Worm (Caenorhabditis elegans): ENCODE data around the gene comt-3.

The comt-3 gene

DNA sequence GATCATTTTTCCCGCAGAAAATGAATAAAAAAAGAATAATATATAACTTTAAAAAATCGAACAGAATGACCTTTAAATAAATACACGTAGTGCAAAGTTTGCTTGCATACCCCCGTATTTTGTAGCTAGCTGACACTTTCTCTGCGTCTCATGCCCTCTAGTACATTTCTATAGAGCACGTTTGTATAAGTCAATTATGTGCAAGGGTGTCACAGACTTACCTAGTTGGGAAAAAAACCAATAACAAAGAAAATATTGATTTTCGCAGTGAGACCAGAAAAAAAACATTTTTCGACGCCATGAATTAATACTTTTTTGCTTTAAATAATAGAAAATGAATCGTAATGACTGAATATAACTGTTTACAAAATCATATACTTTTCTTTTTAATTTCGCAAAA is 52.0 kb downstream of the comt-3 start, which contains the start of gene ckb-4 (continued):
- TF ChIP-seq unc-130 (GFP tag; optimal IDR thresholded peaks at IDR 0.05) (no peak), nhr-28 (tag; optimal IDR thresholded peaks at IDR 0.05) (peak; percentile 95), zag-1 (tag; optimal IDR thresholded peaks at IDR 0.05) (no peak), F26F4.8 (GFP tag; conservative IDR thresholded peaks at IDR 0.05) (no peak), fkh-10 (GFP tag; optimal IDR thresholded peaks at IDR 0.05) (no peak), hmg-1.1 (GFP tag; IDR thresholded peaks at IDR 0.05) (no peak), mes-2 (tag; optimal IDR thresholded peaks at IDR 0.05; ENCODE audit: poor library complexity, severe bottlenecking) (no peak), daf-16 (GFP tag; optimal IDR thresholded peaks at IDR 0.05) (no peak), daf-16 (tag; optimal IDR thresholded peaks at IDR 0.05) (no peak), Y5F2A.4 (GFP tag; optimal IDR thresholded peaks at IDR 0.05) (no peak), mdl-1 (tag; optimal IDR thresholded peaks at IDR 0.05) (no peak), ctbp-1 (GFP tag; IDR thresholded peaks at IDR 0.05) (no peak), aly-2 (tag; optimal IDR thresholded peaks at IDR 0.05) (no peak), lsy-2 (tag; optimal IDR thresholded peaks at IDR 0.05) (no peak), dmd-9 (GFP tag; IDR thresholded peaks at IDR 0.05) (no peak), sdz-12 (GFP tag; optimal IDR thresholded peaks at IDR 0.05) (no peak), F44E2.7 (GFP tag; IDR thresholded peaks at IDR 0.05) (no peak), fos-1 (tag; optimal IDR thresholded peaks at IDR 0.05) (no peak), egl-27 (tag; optimal IDR thresholded peaks at IDR 0.05) (no peak), lin-38 (GFP tag; IDR thresholded peaks at IDR 0.05) (no peak), nhr-102 (tag; optimal IDR thresholded peaks at IDR 0.05) (no peak), unc-39 (tag; optimal IDR thresholded peaks at IDR 0.05) (no peak), madf-9 (GFP tag; conservative IDR thresholded peaks at IDR 0.05) (no peak), daf-19 (GFP tag; conservative IDR thresholded peaks at IDR 0.05) (no peak)

DNA sequence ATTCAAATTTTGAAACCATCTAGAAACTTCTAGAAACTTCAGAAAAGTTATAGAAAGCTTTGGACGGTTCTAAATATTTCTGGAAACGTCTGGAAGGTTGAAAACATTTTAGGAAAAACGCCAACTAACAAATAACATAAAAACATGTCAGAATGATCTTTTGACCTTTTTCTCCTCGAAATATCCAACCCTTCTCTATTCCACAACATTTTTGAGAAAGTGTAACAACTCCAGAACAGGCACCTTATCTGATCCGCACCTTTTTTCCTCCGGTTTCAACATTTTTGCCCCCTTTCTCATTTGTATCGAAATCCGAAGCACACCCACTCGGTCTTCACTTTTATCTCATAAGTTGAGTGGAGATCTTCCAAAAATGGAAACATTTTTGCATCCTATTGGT is 53.0 kb downstream of the comt-3 start, which contains the start of gene F22F7.3:
TSS of gene F22F7.3 (plus strand) at position 301 of the 400 bp plus-strand sequence.
- TF ChIP-seq daf-19 (GFP tag; conservative IDR thresholded peaks at IDR 0.05) = no peak
- no peak for TF ChIP-seq aly-2 (tag; optimal IDR thresholded peaks at IDR 0.05)
- no peak for TF ChIP-seq D1046.2 (GFP tag; IDR thresholded peaks at IDR 0.05)
- TF ChIP-seq duxl-1 (tag; optimal IDR thresholded peaks at IDR 0.05; ENCODE audit: poor library complexity) = no peak
- no peak for TF ChIP-seq lin-38 (GFP tag; IDR thresholded peaks at IDR 0.05)
- TF ChIP-seq unc-39 (tag; optimal IDR thresholded peaks at IDR 0.05) = no peak
- no peak for TF ChIP-seq hmg-1.1 (GFP tag; IDR thresholded peaks at IDR 0.05)
- no peak for TF ChIP-seq nhr-77 (tag; optimal IDR thresholded peaks at IDR 0.05)
- no peak for TF ChIP-seq dve-1 (tag; optimal IDR thresholded peaks at IDR 0.05; ENCODE audit: insufficient read depth)
- no peak for TF ChIP-seq ceh-32 (tag; optimal IDR thresholded peaks at IDR 0.05; ENCODE audit: poor library complexity)
- TF ChIP-seq F49E8.2 (tag; optimal IDR thresholded peaks at IDR 0.05; ENCODE audit: borderline replicate concordance) = no peak
- no peak for TF ChIP-seq egl-27 (tag; optimal IDR thresholded peaks at IDR 0.05)
- TF ChIP-seq dmd-6 (GFP tag; IDR thresholded peaks at IDR 0.05) = no peak
- TF ChIP-seq snpc-1.2 (GFP tag; IDR thresholded peaks at IDR 0.05) = no peak
- no peak for TF ChIP-seq mdt-29 (GFP tag; IDR thresholded peaks at IDR 0.05)
- no peak for TF ChIP-seq nhr-11 (tag; optimal IDR thresholded peaks at IDR 0.05)
